Worm (Caenorhabditis elegans) whole organism, mixed stage, embryonic: ENCODE measurements around the gene Y43B11AR.1.

Experiments
- M03D4.4 ChIP-seq: sonication (generic microtip); optimal IDR thresholded peaks from 2 replicates; lab custom pipeline; 2017; ENCODE audit warnings: mild to moderate bottlenecking, missing genetic modification characterization, missing compliant biosample characterization
- bed-3 ChIP-seq: fragments of 200-800 bp; sonication (Bioruptor generic); optimal IDR thresholded peaks from 3 replicates; lab custom pipeline; 2018; ENCODE audit warnings: mild to moderate bottlenecking, missing genetic modification characterization, moderate library complexity, missing compliant biosample characterization
- blmp-1 ChIP-seq: fragments of 150-350 bp; optimal IDR thresholded peaks from 2 replicates; lab custom pipeline; 2014; ENCODE audit warnings: missing biosample characterization, missing genetic modification characterization
- ceh-39 ChIP-seq: fragments of 150-350 bp; optimal IDR thresholded peaks from 2 replicates; lab custom pipeline; 2014; ENCODE audit warnings: missing biosample characterization, missing genetic modification characterization
- ceh-43 ChIP-seq: fragments of 200-800 bp; sonication (Bioruptor generic); optimal IDR thresholded peaks from 2 replicates; lab custom pipeline; 2018; ENCODE audit warnings: mild to moderate bottlenecking, missing genetic modification characterization, moderate library complexity, missing compliant biosample characterization
- ceh-83 ChIP-seq: fragments of 200-800 bp; sonication (Bioruptor generic); optimal IDR thresholded peaks from 2 replicates; lab custom pipeline; 2018; ENCODE audit warnings: mild to moderate bottlenecking, missing genetic modification characterization, missing compliant biosample characterization
- ces-1 ChIP-seq: fragments of 150-350 bp; optimal IDR thresholded peaks from 2 replicates; lab custom pipeline; 2014; ENCODE audit warnings: missing biosample characterization, missing genetic modification reagents, missing genetic modification characterization
- cnd-1 ChIP-seq: fragments of 200-800 bp; sonication (Bioruptor generic); optimal IDR thresholded peaks from 2 replicates; lab custom pipeline; 2018; ENCODE audit warnings: mild to moderate bottlenecking, missing genetic modification characterization, missing compliant biosample characterization
- drap-1 ChIP-seq: fragments of 200-800 bp; sonication (Bioruptor generic); optimal IDR thresholded peaks from 3 replicates; lab custom pipeline; 2018; ENCODE audit warnings: mild to moderate bottlenecking, missing genetic modification characterization, missing compliant biosample characterization
- elt-1 ChIP-seq: sonication (generic microtip); optimal IDR thresholded peaks from 2 replicates; lab custom pipeline; 2017; ENCODE audit warnings: missing genetic modification characterization, mild to moderate bottlenecking, missing compliant biosample characterization, antibody characterized with exemption, moderate library complexity, borderline replicate concordance; ENCODE audit not compliant: insufficient read depth
- elt-3 ChIP-seq: fragments of 150-350 bp; optimal IDR thresholded peaks from 2 replicates; lab custom pipeline; 2014; ENCODE audit warnings: missing biosample characterization, missing genetic modification characterization
- flh-1 ChIP-seq: fragments of 200-800 bp; sonication (Bioruptor generic); optimal IDR thresholded peaks from 2 replicates; lab custom pipeline; 2018; ENCODE audit warnings: mild to moderate bottlenecking, missing genetic modification characterization, moderate library complexity, missing compliant biosample characterization
- ham-2 ChIP-seq: fragments of 200-800 bp; sonication (Bioruptor generic); optimal IDR thresholded peaks from 2 replicates; lab custom pipeline; 2018; ENCODE audit warnings: mild to moderate bottlenecking, missing genetic modification characterization, missing compliant biosample characterization
- hlh-1 ChIP-seq: fragments of 150-350 bp; optimal IDR thresholded peaks from 2 replicates; lab custom pipeline; 2014; ENCODE audit warnings: missing biosample characterization, missing genetic modification reagents, missing genetic modification characterization
- lin-13 ChIP-seq: fragments of 150-350 bp; optimal IDR thresholded peaks from 2 replicates; lab custom pipeline; 2014; ENCODE audit warnings: missing biosample characterization, missing genetic modification characterization
- lin-32 ChIP-seq: fragments of 200-800 bp; sonication (Bioruptor generic); optimal IDR thresholded peaks from 2 replicates; lab custom pipeline; 2018; ENCODE audit warnings: mild to moderate bottlenecking, missing genetic modification characterization, missing compliant biosample characterization
- lsy-2 ChIP-seq: fragments of 150-350 bp; optimal IDR thresholded peaks from 2 replicates; lab custom pipeline; 2014; ENCODE audit warnings: missing biosample characterization, missing genetic modification characterization
- mab-5 ChIP-seq: fragments of 150-350 bp; optimal IDR thresholded peaks from 2 replicates; lab custom pipeline; 2014; ENCODE audit warnings: missing biosample characterization, missing genetic modification characterization
- mep-1 ChIP-seq: fragments of 150-350 bp; optimal IDR thresholded peaks from 2 replicates; lab custom pipeline; 2017; ENCODE audit warnings: missing biosample characterization, missing genetic modification reagents, missing genetic modification characterization, inconsistent platforms
- mls-2 ChIP-seq: sonication (generic microtip); optimal IDR thresholded peaks from 2 replicates; lab custom pipeline; 2016; ENCODE audit warnings: mild to moderate bottlenecking, missing genetic modification characterization, moderate library complexity, missing compliant biosample characterization
- nhr-12 ChIP-seq: fragments of 150-350 bp; optimal IDR thresholded peaks from 2 replicates; lab custom pipeline; 2014; ENCODE audit warnings: missing biosample characterization, missing genetic modification characterization
- nhr-2 ChIP-seq: fragments of 150-350 bp; optimal IDR thresholded peaks from 2 replicates; lab custom pipeline; 2014; ENCODE audit warnings: missing biosample characterization, missing genetic modification characterization
- nhr-237 ChIP-seq: fragments of 150-350 bp; optimal IDR thresholded peaks from 2 replicates; lab custom pipeline; 2014; ENCODE audit warnings: missing biosample characterization, missing genetic modification characterization
- nhr-28 ChIP-seq: fragments of 150-350 bp; optimal IDR thresholded peaks from 2 replicates; lab custom pipeline; 2014; ENCODE audit warnings: missing biosample characterization, missing genetic modification characterization
- nhr-76 ChIP-seq: sonication (generic microtip); optimal IDR thresholded peaks from 2 replicates; lab custom pipeline; 2017; ENCODE audit warnings: missing biosample characterization, missing genetic modification characterization
- pha-4 ChIP-seq: fragments of 150-350 bp; optimal IDR thresholded peaks from 2 replicates; lab custom pipeline; 2018; ENCODE audit warnings: missing biosample characterization, missing genetic modification reagents, missing genetic modification characterization
- sem-2 ChIP-seq: fragments of 200-800 bp; sonication (Bioruptor generic); optimal IDR thresholded peaks from 2 replicates; lab custom pipeline; 2018; ENCODE audit warnings: mild to moderate bottlenecking, missing genetic modification characterization, missing compliant biosample characterization
- snpc-4 ChIP-seq: fragments of 150-350 bp; optimal IDR thresholded peaks from 2 replicates; lab custom pipeline; 2014; ENCODE audit warnings: missing biosample characterization, missing genetic modification characterization
- sptf-1 ChIP-seq: sonication (generic microtip); optimal IDR thresholded peaks from 2 replicates; lab custom pipeline; 2017; ENCODE audit warnings: mild to moderate bottlenecking, missing genetic modification characterization, moderate library complexity, missing compliant biosample characterization
- tbx-8 ChIP-seq: fragments of 200-800 bp; sonication (Bioruptor generic); optimal IDR thresholded peaks from 2 replicates; lab custom pipeline; 2018; ENCODE audit warnings: mild to moderate bottlenecking, missing genetic modification characterization, moderate library complexity, missing compliant biosample characterization
- unc-120 ChIP-seq: sonication (generic microtip); optimal IDR thresholded peaks from 2 replicates; lab custom pipeline; 2017; ENCODE audit warnings: missing genetic modification characterization, missing compliant biosample characterization; ENCODE audit not compliant: poor library complexity, severe bottlenecking
- unc-39 ChIP-seq: fragments of 150-350 bp; optimal IDR thresholded peaks from 2 replicates; lab custom pipeline; 2014; ENCODE audit warnings: missing biosample characterization, missing genetic modification characterization
- unc-62 ChIP-seq: fragments of 150-350 bp; optimal IDR thresholded peaks from 2 replicates; lab custom pipeline; 2014; ENCODE audit warnings: missing biosample characterization, missing genetic modification reagents, missing genetic modification characterization
- zip-8 ChIP-seq: fragments of 150-350 bp; optimal IDR thresholded peaks from 2 replicates; lab custom pipeline; 2014; ENCODE audit warnings: missing biosample characterization, missing genetic modification characterization
- ztf-11 ChIP-seq: fragments of 150-350 bp; optimal IDR thresholded peaks from 2 replicates; lab custom pipeline; 2014; ENCODE audit warnings: missing biosample characterization, missing genetic modification characterization

Y43B11AR.1 gene

DNA sequence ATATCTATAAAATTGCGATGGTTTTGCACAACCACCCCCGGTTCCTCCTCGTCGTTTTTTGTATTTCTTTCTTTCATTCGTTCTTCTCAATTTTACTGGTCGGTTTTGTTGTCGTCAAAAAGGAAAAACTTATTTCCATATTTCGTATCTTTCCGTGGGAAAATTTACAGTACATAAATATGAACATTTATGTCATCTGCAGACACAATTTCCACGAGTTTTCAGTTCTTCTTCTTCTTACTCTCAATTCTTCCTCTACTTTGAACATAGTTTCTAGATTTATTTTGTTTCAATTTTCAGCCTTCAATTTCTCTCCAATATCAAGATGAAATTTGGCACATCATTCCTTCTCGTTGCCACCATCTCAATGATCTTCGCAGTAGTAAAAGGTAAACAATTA is at the start of gene Y43B11AR.1:
Gene Y43B11AR.1, plus strand, starts transcription at position 301 of the 400 bp plus-strand sequence.
- TF ChIP-seq unc-39 (tag; lab: Kevin White, UChicago) (no peak), nhr-237 (tag; lab: Kevin White, UChicago) (no peak), lsy-2 (tag; lab: Kevin White, UChicago) (no peak), mls-2 (tag; lab: Kevin White, UChicago) (no peak), elt-1 (tag; lab: Kevin White, UChicago) (no peak), sptf-1 (tag; lab: Kevin White, UChicago) (no peak), mab-5 (tag; lab: Kevin White, UChicago) (no peak), sem-2 (no peak), pha-4 (tag; lab: Kevin White, UChicago) (no peak), blmp-1 (no peak), tbx-8 (GFP tag; lab: Kevin White, UChicago) (no peak), flh-1 (GFP tag; lab: Kevin White, UChicago) (no peak), bed-3 (GFP tag; lab: Kevin White, UChicago) (no peak), unc-120 (tag; lab: Kevin White, UChicago) (no peak), ztf-11 (no peak), hlh-1 (no peak), nhr-28 (no peak), ces-1 (GFP tag; lab: Kevin White, UChicago) (no peak)

DNA sequence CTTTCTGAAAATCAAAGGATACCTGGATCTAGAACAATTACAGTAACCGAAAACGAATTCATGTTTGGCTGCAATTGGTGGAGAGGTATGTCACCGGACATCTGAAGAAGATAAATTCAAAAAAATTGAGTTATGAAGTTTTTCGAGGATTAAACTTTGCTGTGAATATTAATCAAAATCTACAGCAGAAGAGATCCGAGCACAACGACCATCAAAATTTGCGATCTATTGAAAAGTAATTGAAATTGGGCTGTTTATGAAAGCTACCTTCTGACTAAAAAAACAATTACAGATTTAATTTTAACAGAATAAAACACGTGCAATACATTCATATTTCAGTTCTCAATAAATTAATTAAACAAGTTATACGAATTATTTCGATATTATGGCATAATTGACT is 48.9 kb upstream of the Y43B11AR.1 start, which contains the start of gene C06G3.8:
Gene C06G3.8, minus strand, starts transcription at position 101 of the 400 bp plus-strand sequence.
- no peak for TF ChIP-seq elt-3 (tag; lab: Kevin White, UChicago)
- TF ChIP-seq mls-2 (tag; lab: Kevin White, UChicago) = no peak
- no peak for TF ChIP-seq lin-32
- no peak for TF ChIP-seq ham-2 (GFP tag; lab: Kevin White, UChicago)
- TF ChIP-seq drap-1 (GFP tag; lab: Kevin White, UChicago) = no peak
- no peak for TF ChIP-seq lsy-2 (tag; lab: Kevin White, UChicago)
- no peak for TF ChIP-seq ceh-39 (tag; lab: Kevin White, UChicago)
- TF ChIP-seq M03D4.4 (tag; lab: Kevin White, UChicago) = no peak
- no peak for TF ChIP-seq zip-8 (tag; lab: Kevin White, UChicago)
- no peak for TF ChIP-seq pha-4 (tag; lab: Kevin White, UChicago)
- no peak for TF ChIP-seq lin-13
- no peak for TF ChIP-seq nhr-76 (tag; lab: Kevin White, UChicago)
- no peak for TF ChIP-seq ces-1 (GFP tag; lab: Kevin White, UChicago)
- TF ChIP-seq ztf-11 = no peak
- TF ChIP-seq tbx-8 (GFP tag; lab: Kevin White, UChicago) = no peak

DNA sequence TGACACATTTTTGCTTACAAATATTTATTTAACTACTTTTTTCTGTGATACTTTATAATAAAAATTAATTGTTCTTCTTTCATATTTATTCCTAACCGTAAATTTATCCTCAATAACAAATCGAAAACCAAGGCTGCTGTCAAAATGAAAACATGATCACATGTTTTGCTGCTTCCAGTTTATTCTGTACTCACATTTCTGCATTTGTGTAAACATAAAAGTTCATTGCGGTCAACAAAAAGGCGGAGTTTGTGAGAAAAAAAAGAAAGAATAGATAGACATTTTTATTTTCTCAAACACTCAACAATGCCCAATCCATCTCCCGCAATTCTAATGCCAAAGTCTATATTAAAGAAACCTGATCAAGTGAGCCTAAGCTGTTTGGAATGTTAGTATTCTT is 45.5 kb upstream of the Y43B11AR.1 start, which contains the start of gene C06G3.3:
Gene C06G3.3, plus strand, starts transcription at position 301 of the 400 bp plus-strand sequence.
- TF ChIP-seq lin-13 (no peak), M03D4.4 (tag; lab: Kevin White, UChicago) (no peak), flh-1 (GFP tag; lab: Kevin White, UChicago) (no peak), lin-32 (no peak), cnd-1 (tag; lab: Kevin White, UChicago) (no peak), snpc-4 (tag; lab: Kevin White, UChicago) (no peak)
- TF ChIP-seq, all 35 proteins: peak for 0

DNA sequence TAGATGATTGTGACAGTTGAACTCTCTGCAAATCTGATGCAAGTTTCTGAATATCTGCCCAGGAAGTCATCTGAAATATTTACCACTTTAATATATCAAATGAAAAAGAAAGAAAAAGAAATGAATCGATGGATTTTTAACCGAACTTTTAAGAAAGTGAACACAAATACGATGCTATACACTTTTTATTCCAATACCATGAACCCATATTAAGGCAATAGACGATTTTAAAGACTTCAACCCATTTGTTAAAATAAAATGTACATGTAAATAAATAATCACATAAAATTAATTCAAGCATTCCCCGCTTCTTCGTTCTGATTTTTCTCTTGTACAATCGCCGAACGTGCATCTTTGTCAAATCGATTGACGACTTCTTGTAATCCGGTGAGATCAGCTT is 44.5 kb upstream of the Y43B11AR.1 start, which contains the start of gene ufl-1:
Gene ufl-1, minus strand, starts transcription at position 70 of the 400 bp plus-strand sequence.
- TF ChIP-seq unc-120 (tag; lab: Kevin White, UChicago) (no peak), flh-1 (GFP tag; lab: Kevin White, UChicago) (no peak), ztf-11 (no peak), cnd-1 (tag; lab: Kevin White, UChicago) (no peak), mep-1 (no peak), elt-3 (tag; lab: Kevin White, UChicago) (no peak)

DNA sequence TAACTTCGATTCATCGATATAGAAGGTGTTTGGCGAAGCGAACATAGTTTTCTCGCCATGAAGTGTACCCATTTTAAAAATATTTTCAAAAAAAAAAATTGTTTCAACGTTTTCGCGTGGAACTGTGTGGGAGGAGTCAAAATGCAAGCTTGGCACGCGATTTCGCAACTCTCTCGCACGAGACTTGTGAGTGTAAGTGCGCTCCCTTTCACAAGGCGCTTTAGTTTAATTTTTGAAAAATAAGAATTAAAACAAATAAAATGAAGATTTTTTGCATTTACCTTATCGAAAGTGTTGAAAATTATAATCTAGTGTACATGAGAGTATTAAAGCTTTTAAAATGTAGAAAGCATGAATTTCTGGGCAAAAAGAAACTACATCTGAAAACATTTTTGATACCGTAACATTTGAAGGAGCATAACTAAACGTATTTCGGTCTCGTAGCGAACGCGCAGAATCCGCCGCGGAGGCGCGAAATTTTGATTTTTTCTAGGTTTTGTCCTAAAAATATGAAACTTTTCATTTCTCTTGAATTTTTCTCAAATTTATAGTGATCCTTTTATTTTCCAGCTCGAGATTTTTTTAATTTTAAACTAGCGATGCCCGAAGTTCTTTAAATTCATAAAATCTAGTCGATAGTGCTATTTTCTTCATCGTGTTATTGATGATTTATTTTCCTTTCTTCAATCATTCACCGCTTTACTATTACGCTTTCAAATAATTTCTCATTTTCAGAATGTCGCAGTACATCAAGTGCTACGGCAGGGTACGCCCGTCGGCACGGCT is 41.6 kb upstream of the Y43B11AR.1 start, which contains the start of the genes cogc-2 and klp-18:
Gene cogc-2, minus strand, starts transcription at position 105 of the 786 bp plus-strand sequence.
Gene klp-18, plus strand, starts transcription at position 736 of the 786 bp plus-strand sequence.
- TF ChIP-seq nhr-12 (tag; lab: Kevin White, UChicago) = no peak
- peak; percentile 78 for TF ChIP-seq bed-3 (GFP tag; lab: Kevin White, UChicago)
- no peak for TF ChIP-seq tbx-8 (GFP tag; lab: Kevin White, UChicago)
- TF ChIP-seq blmp-1 = peak; percentile 60
- TF ChIP-seq nhr-237 (tag; lab: Kevin White, UChicago) = peak; percentile 84
- peak; percentile 45 for TF ChIP-seq elt-1 (tag; lab: Kevin White, UChicago)
- TF ChIP-seq ceh-83 = no peak
- peak; percentile 97 for TF ChIP-seq mep-1
- no peak for TF ChIP-seq flh-1 (GFP tag; lab: Kevin White, UChicago)
- TF ChIP-seq mls-2 (tag; lab: Kevin White, UChicago) = peak; percentile 75
- TF ChIP-seq unc-120 (tag; lab: Kevin White, UChicago) = peak; percentile 46
- TF ChIP-seq lin-32 = peak; percentile 19
- no peak for TF ChIP-seq snpc-4 (tag; lab: Kevin White, UChicago)
- TF ChIP-seq drap-1 (GFP tag; lab: Kevin White, UChicago) = peak; percentile 75
- TF ChIP-seq pha-4 (tag; lab: Kevin White, UChicago) = peak; percentile 44
- no peak for TF ChIP-seq zip-8 (tag; lab: Kevin White, UChicago)
- peak; percentile 65 for TF ChIP-seq ztf-11
- TF ChIP-seq hlh-1 = peak; percentile 73
- TF ChIP-seq unc-62 = no peak
- TF ChIP-seq ceh-43 (GFP tag; lab: Kevin White, UChicago) = peak; percentile 61
- TF ChIP-seq M03D4.4 (tag; lab: Kevin White, UChicago) = peak; percentile 69
- peak; percentile 86 for TF ChIP-seq sptf-1 (tag; lab: Kevin White, UChicago)
- peak; percentile 57 for TF ChIP-seq nhr-76 (tag; lab: Kevin White, UChicago)
- TF ChIP-seq nhr-2 = peak; percentile 43
- peak; percentile 75 for TF ChIP-seq lsy-2 (tag; lab: Kevin White, UChicago)
- peak; percentile 5 for TF ChIP-seq cnd-1 (tag; lab: Kevin White, UChicago)
- TF ChIP-seq sem-2 = peak; percentile 21
